Worm (Caenorhabditis elegans) whole organism, L2 larva: ENCODE measurements around the gene F26H11.8.

ENCODE experiments used
- C34F6.9 ChIP-seq: fragments of 150-350 bp; optimal IDR thresholded peaks from 2 replicates; lab custom pipeline; 2014; ENCODE audit warnings: missing biosample characterization, missing genetic modification characterization
- F13H6.1 ChIP-seq: sonication (generic microtip); optimal IDR thresholded peaks from 2 replicates; lab custom pipeline; 2016; ENCODE audit warnings: missing genetic modification characterization, missing compliant biosample characterization
- Y55F3AM.14 ChIP-seq: fragments of 200-800 bp; sonication (Bioruptor generic); optimal IDR thresholded peaks from 2 replicates; lab custom pipeline; 2018; ENCODE audit warnings: mild to moderate bottlenecking, missing genetic modification characterization, missing compliant biosample characterization
- ZK546.5 ChIP-seq: sonication (generic microtip); optimal IDR thresholded peaks from 2 replicates; lab custom pipeline; 2017; ENCODE audit warnings: missing biosample characterization, missing genetic modification characterization
- alr-1 ChIP-seq: fragments of 150-350 bp; optimal IDR thresholded peaks from 2 replicates; lab custom pipeline; 2014; ENCODE audit warnings: missing biosample characterization, missing genetic modification characterization
- aly-2 ChIP-seq: fragments of 150-350 bp; optimal IDR thresholded peaks from 2 replicates; lab custom pipeline; 2014; ENCODE audit warnings: missing biosample characterization, missing genetic modification characterization
- ama-1 ChIP-seq: fragments of 150-350 bp; optimal IDR thresholded peaks from 2 replicates; lab custom pipeline; 2018; ENCODE audit warnings: inconsistent platforms
- blmp-1 ChIP-seq: sonication (generic microtip); optimal IDR thresholded peaks from 2 replicates; lab custom pipeline; 2017; ENCODE audit warnings: missing genetic modification characterization, mild to moderate bottlenecking, missing compliant biosample characterization, antibody characterized with exemption, moderate library complexity; ENCODE audit not compliant: insufficient read depth
- ceh-16 ChIP-seq: fragments of 150-350 bp; optimal IDR thresholded peaks from 2 replicates; lab custom pipeline; 2014; ENCODE audit warnings: missing biosample characterization, missing genetic modification characterization
- ceh-82 ChIP-seq: fragments of 150-350 bp; optimal IDR thresholded peaks from 2 replicates; lab custom pipeline; 2014; ENCODE audit warnings: missing biosample characterization, missing genetic modification characterization
- crh-2 ChIP-seq: sonication (generic microtip); optimal IDR thresholded peaks from 2 replicates; lab custom pipeline; 2017; ENCODE audit warnings: missing biosample characterization, missing genetic modification characterization
- egl-27 ChIP-seq: sonication (generic microtip); optimal IDR thresholded peaks from 3 replicates; lab custom pipeline; 2017; ENCODE audit warnings: missing biosample characterization, missing genetic modification reagents, missing genetic modification characterization
- elt-1 ChIP-seq: fragments of 150-350 bp; optimal IDR thresholded peaks from 2 replicates; lab custom pipeline; 2014; ENCODE audit warnings: missing biosample characterization, missing genetic modification characterization
- elt-3 ChIP-seq: sonication (generic microtip); optimal IDR thresholded peaks from 2 replicates; lab custom pipeline; 2017; ENCODE audit warnings: missing biosample characterization, missing genetic modification characterization
- fos-1 ChIP-seq: fragments of 150-350 bp; optimal IDR thresholded peaks from 2 replicates; lab custom pipeline; 2014; ENCODE audit warnings: missing biosample characterization, missing genetic modification characterization
- gmeb-1 ChIP-seq: fragments of 150-350 bp; optimal IDR thresholded peaks from 2 replicates; lab custom pipeline; 2014; ENCODE audit warnings: missing biosample characterization, missing genetic modification characterization
- lin-11 ChIP-seq: fragments of 150-350 bp; sonication (generic microtip); optimal IDR thresholded peaks from 2 replicates; lab custom pipeline; 2014; ENCODE audit warnings: missing biosample characterization, missing genetic modification characterization, inconsistent platforms, mixed read lengths
- lin-13 ChIP-seq: fragments of 150-350 bp; optimal IDR thresholded peaks from 2 replicates; lab custom pipeline; 2014; ENCODE audit warnings: missing biosample characterization, missing genetic modification reagents, missing genetic modification characterization
- lin-39 ChIP-seq: fragments of 150-350 bp; optimal IDR thresholded peaks from 2 replicates; lab custom pipeline; 2014; ENCODE audit warnings: missing biosample characterization, missing genetic modification reagents, missing genetic modification characterization
- lsy-2 ChIP-seq, 2 experiments: fragments of 150-350 bp in 1 of 2; sonication (generic microtip) in 1 of 2; optimal IDR thresholded peaks; 2 replicates each; lab custom pipeline; 2014 to 2017; ENCODE audit warnings: missing biosample characterization in 2 of 2, missing genetic modification characterization in 2 of 2
- mab-5 ChIP-seq: fragments of 150-350 bp; optimal IDR thresholded peaks from 2 replicates; lab custom pipeline; 2014; ENCODE audit warnings: missing biosample characterization, missing genetic modification characterization
- mbf-1 ChIP-seq: sonication (generic microtip); optimal IDR thresholded peaks from 2 replicates; lab custom pipeline; 2017; ENCODE audit warnings: missing biosample characterization, missing genetic modification characterization
- mdl-1 ChIP-seq, 2 experiments: fragments of 150-350 bp in 1 of 2; sonication (generic microtip) in 1 of 2; optimal IDR thresholded peaks; 2 replicates each; lab custom pipeline; 2017; ENCODE audit warnings: missing biosample characterization in 2 of 2, missing genetic modification characterization in 2 of 2
- nhr-11 ChIP-seq: fragments of 150-350 bp; optimal IDR thresholded peaks from 2 replicates; lab custom pipeline; 2014; ENCODE audit warnings: missing biosample characterization, missing genetic modification characterization
- nhr-129 ChIP-seq: fragments of 150-350 bp; optimal IDR thresholded peaks from 2 replicates; lab custom pipeline; 2014; ENCODE audit warnings: missing biosample characterization, missing genetic modification characterization
- nhr-21 ChIP-seq: fragments of 150-350 bp; optimal IDR thresholded peaks from 2 replicates; lab custom pipeline; 2014; ENCODE audit warnings: missing biosample characterization, missing genetic modification characterization
- nhr-237 ChIP-seq: fragments of 150-350 bp; optimal IDR thresholded peaks from 2 replicates; lab custom pipeline; 2014; ENCODE audit warnings: missing biosample characterization, missing genetic modification characterization
- nhr-25 ChIP-seq: fragments of 150-350 bp; sonication (generic microtip); optimal IDR thresholded peaks from 3 replicates; lab custom pipeline; 2014; ENCODE audit warnings: missing biosample characterization, missing genetic modification characterization
- nhr-6 ChIP-seq: fragments of 150-350 bp; optimal IDR thresholded peaks from 2 replicates; lab custom pipeline; 2014; ENCODE audit warnings: missing biosample characterization, missing genetic modification characterization
- nhr-77 ChIP-seq: fragments of 150-350 bp; optimal IDR thresholded peaks from 2 replicates; lab custom pipeline; 2014; ENCODE audit warnings: missing biosample characterization, missing genetic modification characterization
- peb-1 ChIP-seq: fragments of 150-350 bp; optimal IDR thresholded peaks from 2 replicates; lab custom pipeline; 2014; ENCODE audit warnings: missing biosample characterization, missing genetic modification characterization
- sem-4 ChIP-seq: fragments of 150-350 bp; optimal IDR thresholded peaks from 2 replicates; lab custom pipeline; 2014; ENCODE audit warnings: missing biosample characterization, missing genetic modification reagents, missing genetic modification characterization
- skn-1 ChIP-seq: sonication (generic microtip); optimal IDR thresholded peaks from 2 replicates; lab custom pipeline; 2017; ENCODE audit warnings: missing biosample characterization, missing genetic modification characterization
- sma-3 ChIP-seq: sonication (generic microtip); optimal IDR thresholded peaks from 2 replicates; lab custom pipeline; 2016; ENCODE audit warnings: missing genetic modification reagents, missing genetic modification characterization, missing compliant biosample characterization
- sma-9 ChIP-seq, 2 experiments: fragments of 150-350 bp in 1 of 2; sonication (generic microtip) in 1 of 2; optimal IDR thresholded peaks; 2 replicates each; lab custom pipeline; 2014 to 2016; ENCODE audit warnings: missing genetic modification characterization in 2 of 2, mild to moderate bottlenecking in 1 of 2, missing biosample characterization in 1 of 2, missing compliant biosample characterization in 1 of 2, missing genetic modification reagents in 1 of 2, moderate library complexity in 1 of 2
- unc-39 ChIP-seq: fragments of 150-350 bp; optimal IDR thresholded peaks from 2 replicates; lab custom pipeline; 2014; ENCODE audit warnings: missing biosample characterization, missing genetic modification characterization
- unc-55 ChIP-seq: fragments of 150-350 bp; sonication (generic microtip); optimal IDR thresholded peaks from 3 replicates; lab custom pipeline; 2014; ENCODE audit warnings: missing biosample characterization, missing genetic modification reagents, missing genetic modification characterization
- unc-62 ChIP-seq: fragments of 150-350 bp; optimal IDR thresholded peaks from 2 replicates; lab custom pipeline; 2014; ENCODE audit warnings: missing biosample characterization, missing genetic modification reagents, missing genetic modification characterization
- ztf-1 ChIP-seq: fragments of 200-800 bp; sonication (Bioruptor generic); conservative IDR thresholded peaks from 2 replicates; pipeline ENCODE4 v1.3.6; 2022; ENCODE audit warnings: missing genetic modification characterization, missing compliant biosample characterization
- ztf-11 ChIP-seq: sonication (generic microtip); optimal IDR thresholded peaks from 2 replicates; lab custom pipeline; 2017; ENCODE audit warnings: missing biosample characterization, missing genetic modification characterization
- ztf-4 ChIP-seq: fragments of 150-350 bp; optimal IDR thresholded peaks from 2 replicates; lab custom pipeline; 2014; ENCODE audit warnings: missing biosample characterization, missing genetic modification characterization

The F26H11.8 gene

ce11 chrII:14399595-14399994, 11.3 kb downstream of the F26H11.8 start (continued):
- TF ChIP-seq alr-1 (tag; lab: Kevin White, UChicago) (no peak), unc-55 (peak; percentile 93), ceh-82 (no peak), lin-13 (GFP tag; lab: Kevin White, UChicago) (peak; percentile 89), crh-2 (tag; lab: Kevin White, UChicago) (peak; percentile 96), Y55F3AM.14 (GFP tag; lab: Kevin White, UChicago) (no peak), nhr-11 (tag; lab: Kevin White, UChicago) (no peak), sma-9 (GFP tag; optimal IDR thresholded peaks at IDR 0.05; lab: Kevin White, UChicago) (no peak), sma-9 (tag; optimal IDR thresholded peaks at IDR 0.05; lab: Kevin White, UChicago) (no peak), elt-3 (tag; lab: Kevin White, UChicago) (no peak)

- no peak for TF ChIP-seq peb-1 (tag; lab: Kevin White, UChicago)
- TF ChIP-seq nhr-21 (tag; lab: Kevin White, UChicago), result no peak
- TF ChIP-seq fos-1 (tag; lab: Kevin White, UChicago), result no peak
- TF ChIP-seq ama-1 (lab: Kevin White, UChicago), result no peak
- no peak for TF ChIP-seq unc-55
- no peak for TF ChIP-seq ztf-4 (tag; lab: Kevin White, UChicago)
- no peak for TF ChIP-seq aly-2 (tag; lab: Kevin White, UChicago)
- no peak for TF ChIP-seq skn-1 (tag; lab: Kevin White, UChicago)
- TF ChIP-seq lin-39 (tag; lab: Kevin White, UChicago), result no peak
- TF ChIP-seq egl-27, result no peak
- TF ChIP-seq unc-39, result no peak
- TF ChIP-seq alr-1 (tag; lab: Kevin White, UChicago), result no peak
- no peak for TF ChIP-seq sem-4 (tag; lab: Kevin White, UChicago)
- TF ChIP-seq ztf-11 (tag; lab: Kevin White, UChicago), result no peak
- TF ChIP-seq nhr-25, result no peak
- TF ChIP-seq ceh-82, result no peak
- TF ChIP-seq ceh-16 (tag; lab: Kevin White, UChicago), result no peak
- TF ChIP-seq, all 48 proteins: peak for 0
These were observed 12.8 kb downstream of the F26H11.8 start for ce11 chrII:14401098-14401497.

ce11 chrII:14404266-14404665, 16.0 kb downstream of the F26H11.8 start:
- peak; percentile 19 for TF ChIP-seq nhr-129 (tag; lab: Kevin White, UChicago)
- peak in 1 of 2 experiments; percentile 5 for TF ChIP-seq lsy-2 (tag; optimal IDR thresholded peaks at IDR 0.05; lab: Kevin White, UChicago)
- TF ChIP-seq ztf-4 (tag; lab: Kevin White, UChicago), result no peak
- peak; percentile 44 for TF ChIP-seq crh-2 (tag; lab: Kevin White, UChicago)
- no peak for TF ChIP-seq Y55F3AM.14 (GFP tag; lab: Kevin White, UChicago)
- TF ChIP-seq nhr-21 (tag; lab: Kevin White, UChicago), result no peak
- peak; percentile 33 for TF ChIP-seq F13H6.1 (tag; lab: Kevin White, UChicago)

DNA sequence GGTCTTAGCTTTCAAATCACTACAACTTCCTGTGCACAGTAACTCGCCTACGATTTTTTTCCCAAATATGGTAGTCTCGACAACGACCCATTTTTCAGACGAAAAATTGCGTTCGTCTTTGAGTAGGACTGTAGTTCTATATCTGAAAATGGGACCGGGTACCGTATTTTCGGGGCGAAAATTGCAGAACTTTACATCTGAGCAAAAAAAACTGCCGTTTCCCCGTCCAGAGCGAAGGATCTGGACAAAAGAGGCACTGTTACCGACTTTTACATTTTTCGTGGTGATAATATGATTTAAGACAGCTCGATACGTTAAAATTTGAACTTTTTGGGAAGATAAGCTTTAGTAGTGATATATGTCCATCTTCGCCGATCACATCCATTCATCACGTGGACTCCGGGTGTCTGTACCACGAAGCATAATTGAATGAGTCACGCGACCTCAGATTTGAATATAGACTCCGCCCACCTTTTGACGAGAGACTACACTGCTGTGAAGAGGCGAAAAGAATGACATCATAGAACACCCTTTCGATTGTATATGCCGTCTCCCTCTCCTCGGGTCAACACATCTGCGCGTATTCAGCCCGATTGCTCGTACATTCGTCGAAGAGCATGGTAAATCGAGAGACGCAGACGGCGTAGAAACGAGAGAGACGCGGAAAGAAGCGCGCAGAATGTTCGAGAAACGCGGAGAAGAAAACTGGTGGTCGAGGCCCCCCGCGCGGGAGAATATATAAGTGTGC, 16.6 kb downstream of the F26H11.8 start:
- TF ChIP-seq F13H6.1 (tag; lab: Kevin White, UChicago) (peak; percentile 92), ceh-82 (no peak), alr-1 (tag; lab: Kevin White, UChicago) (no peak), nhr-237 (tag; lab: Kevin White, UChicago) (no peak), ztf-11 (tag; lab: Kevin White, UChicago) (no peak), blmp-1 (tag; lab: Kevin White, UChicago) (peak; percentile 43), C34F6.9 (tag; lab: Kevin White, UChicago) (peak; percentile 83), sem-4 (tag; lab: Kevin White, UChicago) (peak; percentile 90), unc-55 (peak; percentile 57), skn-1 (tag; lab: Kevin White, UChicago) (no peak), sma-3 (GFP tag; lab: Kevin White, UChicago) (peak; percentile 87), crh-2 (tag; lab: Kevin White, UChicago) (peak; percentile 59), mbf-1 (tag; lab: Kevin White, UChicago) (no peak), unc-39 (no peak), nhr-21 (tag; lab: Kevin White, UChicago) (peak; percentile 93), nhr-6 (tag; lab: Kevin White, UChicago) (peak; percentile 25), ceh-16 (tag; lab: Kevin White, UChicago) (peak; percentile 40), sma-9 (GFP tag; optimal IDR thresholded peaks at IDR 0.05; lab: Kevin White, UChicago) (peak; percentile 66), sma-9 (tag; optimal IDR thresholded peaks at IDR 0.05; lab: Kevin White, UChicago) (no peak), mab-5 (tag; lab: Kevin White, UChicago) (peak; percentile 52), nhr-25 (peak; percentile 94), fos-1 (tag; lab: Kevin White, UChicago) (peak; percentile 84), ztf-1 (no peak), lin-11 (tag; lab: Kevin White, UChicago) (peak; percentile 7), lsy-2 (tag; optimal IDR thresholded peaks at IDR 0.05; lab: Kevin White, UChicago) (peak; percentile 49 to 82), Y55F3AM.14 (GFP tag; lab: Kevin White, UChicago) (peak; percentile 70), gmeb-1 (tag; lab: Kevin White, UChicago) (peak; percentile 28), egl-27 (peak; percentile 31), ZK546.5 (no peak), ztf-4 (tag; lab: Kevin White, UChicago) (peak; percentile 48), mdl-1 (tag; optimal IDR thresholded peaks at IDR 0.05; lab: Kevin White, UChicago) (peak; percentile 23 to 52), nhr-77 (tag; lab: Kevin White, UChicago) (peak; percentile 77), nhr-129 (tag; lab: Kevin White, UChicago) (peak; percentile 82), unc-62 (GFP tag; lab: Kevin White, UChicago) (peak; percentile 23), elt-3 (tag; lab: Kevin White, UChicago) (no peak), elt-1 (tag; lab: Kevin White, UChicago) (no peak)
